Fruit fly (Drosophila melanogaster): ENCODE measurements around the gene per.
A peak's percentile ranks its signal among the peaks of the same experiment; 100 is the strongest.

Gene per

dm6 chrX:2720122-2720521, 34.7 kb downstream of the per start, which contains the start of gene CG2701 (continued):
- TF ChIP-seq Eip74EF (GFP tag; optimal IDR thresholded peaks at IDR 0.05), result no peak
- TF ChIP-seq h (optimal IDR thresholded peaks at IDR 0.05), result no peak
- TF ChIP-seq wor (GFP tag; IDR thresholded peaks at IDR 0.05), result no peak
- peak; percentile 77 for TF ChIP-seq E2f2 (GFP tag; IDR thresholded peaks at IDR 0.05)
- no peak for TF ChIP-seq CG10321 (GFP tag; IDR thresholded peaks at IDR 0.05)
- peak; percentile 58 for TF ChIP-seq inv (GFP tag; IDR thresholded peaks at IDR 0.05; ENCODE audit: partially characterized antibody)
- no peak for TF ChIP-seq CG7839 (tag; optimal IDR thresholded peaks at IDR 0.05)
- no peak for TF ChIP-seq CG8924 (tag; optimal IDR thresholded peaks at IDR 0.05)
- no peak for TF ChIP-seq CG10959 (GFP tag; IDR thresholded peaks at IDR 0.05)
- peak; percentile 13 for TF ChIP-seq nmo (GFP tag; optimal IDR thresholded peaks at IDR 0.05)
- TF ChIP-seq ewg (GFP tag; optimal IDR thresholded peaks at IDR 0.05), result peak; percentile 67
- no peak for TF ChIP-seq CG10654 (GFP tag; optimal IDR thresholded peaks at IDR 0.05)
- TF ChIP-seq chinmo (GFP tag; IDR thresholded peaks at IDR 0.05; ENCODE audit: partially characterized antibody), result 0 out of 4 replicates have a peak, but pooled peaks have one; percentile 67
- peak; percentile 61; the same call in 1 of the 2 replicates for TF ChIP-seq ato (GFP tag; IDR thresholded peaks at IDR 0.05; ENCODE audit: partially characterized antibody)
- no peak for TF ChIP-seq Abd-B (GFP tag; optimal IDR thresholded peaks at IDR 0.05)
- TF ChIP-seq phol (tag; optimal IDR thresholded peaks at IDR 0.05), result peak; percentile 11
- TF ChIP-seq row (GFP tag; IDR thresholded peaks at IDR 0.05), result peak; percentile 65
- peak; percentile 27 for TF ChIP-seq CoRest (tag; optimal IDR thresholded peaks at IDR 0.05)
- peak; percentile 41; the same call in 1 of the 2 replicates for TF ChIP-seq CG3847 (GFP tag; IDR thresholded peaks at IDR 0.05)
- TF ChIP-seq fu2 (GFP tag; optimal IDR thresholded peaks at IDR 0.05), result peak; percentile 26
- TF ChIP-seq Dll (GFP tag; IDR thresholded peaks at IDR 0.05; ENCODE audit: partially characterized antibody), result peak; percentile 71
- peak; percentile 65; the same call in 1 of the 2 replicates for TF ChIP-seq tna (GFP tag; IDR thresholded peaks at IDR 0.05; ENCODE audit: partially characterized antibody)
- no peak for TF ChIP-seq Hr51 (GFP tag; optimal IDR thresholded peaks at IDR 0.05)
- TF ChIP-seq CG12071 (GFP tag; optimal IDR thresholded peaks at IDR 0.05), result no peak
- peak; percentile 80 for TF ChIP-seq CG13287 (GFP tag; IDR thresholded peaks at IDR 0.05; ENCODE audit: partially characterized antibody)
- peak; percentile 24 for TF ChIP-seq Dip3 (GFP tag; optimal IDR thresholded peaks at IDR 0.05)
- TF ChIP-seq pho (GFP tag; optimal IDR thresholded peaks at IDR 0.05), result peak; percentile 4
- TF ChIP-seq CG17186 (GFP tag; optimal IDR thresholded peaks at IDR 0.05), result peak; percentile 81
- no peak for TF ChIP-seq abd-A (tag; optimal IDR thresholded peaks at IDR 0.05)
- no peak for TF ChIP-seq CG8478 (optimal IDR thresholded peaks at IDR 0.05)
- no peak for TF ChIP-seq Ravus (GFP tag; IDR thresholded peaks at IDR 0.05)
- peak; percentile 58; the same call in 1 of the 2 replicates for TF ChIP-seq CG9932 (GFP tag; IDR thresholded peaks at IDR 0.05)
- TF ChIP-seq sisA (GFP tag; IDR thresholded peaks at IDR 0.05), result no peak
- TF ChIP-seq CG14965 (GFP tag; optimal IDR thresholded peaks at IDR 0.05; ENCODE audit: borderline replicate concordance), result no peak
- no peak for TF ChIP-seq CG12744 (GFP tag; optimal IDR thresholded peaks at IDR 0.05)
- TF ChIP-seq oc (tag; optimal IDR thresholded peaks at IDR 0.05), result no peak
- no peak for TF ChIP-seq Vsx1 (GFP tag; optimal IDR thresholded peaks at IDR 0.05)
- no peak for TF ChIP-seq unpg (GFP tag; optimal IDR thresholded peaks at IDR 0.05)
- TF ChIP-seq Antp (GFP tag; optimal IDR thresholded peaks at IDR 0.05), result peak; percentile 44
- peak; percentile 74 for TF ChIP-seq BEAF-32 (GFP tag; optimal IDR thresholded peaks at IDR 0.05)
- peak; percentile 72 for TF ChIP-seq HLH4C (GFP tag; IDR thresholded peaks at IDR 0.05; ENCODE audit: partially characterized antibody)
- no peak for TF ChIP-seq CG4360 (GFP tag; IDR thresholded peaks at IDR 0.05)
- no peak for TF ChIP-seq eve (GFP tag; optimal IDR thresholded peaks at IDR 0.05)
- TF ChIP-seq Myb (GFP tag; optimal IDR thresholded peaks at IDR 0.05), result peak; percentile 94
- peak; percentile 77 for TF ChIP-seq Sry-δ (GFP tag; optimal IDR thresholded peaks at IDR 0.05)
- TF ChIP-seq Scr (GFP tag; IDR thresholded peaks at IDR 0.05; ENCODE audit: partially characterized antibody), result peak; percentile 63
- TF ChIP-seq Trl (optimal IDR thresholded peaks at IDR 0.05), result no peak
- peak; percentile 0 for TF ChIP-seq Trl (GFP tag; optimal IDR thresholded peaks at IDR 0.05)
- no peak for TF ChIP-seq ab (GFP tag; optimal IDR thresholded peaks at IDR 0.05)
- TF ChIP-seq sob (GFP tag; IDR thresholded peaks at IDR 0.05), result no peak
- peak; percentile 24 for TF ChIP-seq CG8944 (GFP tag; optimal IDR thresholded peaks at IDR 0.05)

All from whole organism, embryonic.